Worm (Caenorhabditis elegans) whole organism, young adult: ENCODE data around the gene srz-56.
A peak's percentile ranks its signal among the peaks of the same experiment; 100 is the strongest.

Experiments
- B0019.2 ChIP-seq: fragments of 200-800 bp; sonication (Bioruptor generic); conservative IDR thresholded peaks from 2 replicates; pipeline ENCODE4 v1.3.6; 2022; ENCODE audit warnings: missing genetic modification reagents, missing genetic modification characterization, missing compliant biosample characterization
- B0035.1 ChIP-seq: sonication (generic microtip); optimal IDR thresholded peaks from 2 replicates; lab custom pipeline; 2016; ENCODE audit warnings: missing genetic modification characterization, mild to moderate bottlenecking, missing compliant biosample characterization, missing genotype, missing genetic modification reagents
- C17E4.6 ChIP-seq: fragments of 200-800 bp; sonication (Bioruptor generic); IDR thresholded peaks from 2 replicates; pipeline ENCODE4 v1.3.6; 2022; ENCODE audit warnings: missing genetic modification reagents, missing genetic modification characterization, missing compliant biosample characterization
- F22D6.2 ChIP-seq: sonication (generic microtip); optimal IDR thresholded peaks from 2 replicates; lab custom pipeline; 2016; ENCODE audit warnings: mild to moderate bottlenecking, missing genetic modification characterization, missing compliant biosample characterization
- F55B11.4 ChIP-seq: sonication (generic microtip); optimal IDR thresholded peaks from 2 replicates; lab custom pipeline; 2016; ENCODE audit warnings: missing compliant biosample characterization, missing genetic modification characterization, borderline replicate concordance; ENCODE audit not compliant: insufficient read depth
- K11D2.4 ChIP-seq: fragments of 200-800 bp; sonication (Bioruptor generic); IDR thresholded peaks from 2 replicates; pipeline ENCODE4 v1.3.6; 2022; ENCODE audit warnings: missing genetic modification reagents, missing genetic modification characterization, missing compliant biosample characterization
- Y53G8AR.9 ChIP-seq: fragments of 200-800 bp; sonication (Bioruptor generic); conservative IDR thresholded peaks from 2 replicates; pipeline ENCODE4 v1.3.6; 2022; ENCODE audit warnings: missing genetic modification reagents, missing genetic modification characterization, missing compliant biosample characterization
- Y79H2A.3 ChIP-seq: fragments of 200-800 bp; sonication (Bioruptor generic); conservative IDR thresholded peaks from 2 replicates; pipeline ENCODE4 v1.3.6; 2022; ENCODE audit warnings: missing genetic modification reagents, missing genetic modification characterization, missing compliant biosample characterization
- aptf-3 ChIP-seq: fragments of 200-800 bp; sonication (Bioruptor generic); IDR thresholded peaks from 2 replicates; pipeline ENCODE4 v1.3.6; 2022; ENCODE audit warnings: missing genetic modification characterization, missing compliant biosample characterization
- atf-7 ChIP-seq: sonication (generic microtip); optimal IDR thresholded peaks from 2 replicates; lab custom pipeline; 2017; ENCODE audit warnings: mild to moderate bottlenecking, missing genetic modification characterization, missing compliant biosample characterization
- attf-5 ChIP-seq: fragments of 200-800 bp; sonication (Bioruptor generic); optimal IDR thresholded peaks from 2 replicates; lab custom pipeline; 2018; ENCODE audit warnings: mild to moderate bottlenecking, missing genetic modification characterization, missing compliant biosample characterization
- ceh-100 ChIP-seq: fragments of 200-800 bp; sonication (Bioruptor generic); IDR thresholded peaks from 2 replicates; pipeline ENCODE4 v1.3.6; 2022; ENCODE audit warnings: missing genetic modification reagents, missing genetic modification characterization, missing compliant biosample characterization
- egl-44 ChIP-seq: fragments of 200-800 bp; sonication (Bioruptor generic); IDR thresholded peaks from 2 replicates; pipeline ENCODE4 v1.3.6; 2022; ENCODE audit warnings: missing genetic modification reagents, missing genetic modification characterization, missing compliant biosample characterization
- egrh-3 ChIP-seq: fragments of 200-800 bp; sonication (Bioruptor generic); IDR thresholded peaks from 2 replicates; pipeline ENCODE4 v1.3.6; 2022; ENCODE audit warnings: missing genetic modification reagents, missing genetic modification characterization, missing compliant biosample characterization
- hlh-26 ChIP-seq: fragments of 200-800 bp; sonication (Bioruptor generic); conservative IDR thresholded peaks from 2 replicates; pipeline ENCODE4 v1.3.6; 2022; ENCODE audit warnings: missing genetic modification reagents, missing genetic modification characterization, missing compliant biosample characterization
- hmg-1.2 ChIP-seq: fragments of 200-800 bp; sonication (Bioruptor generic); IDR thresholded peaks from 2 replicates; pipeline ENCODE4 v1.3.6; 2022; ENCODE audit warnings: missing genetic modification reagents, missing genetic modification characterization, missing compliant biosample characterization
- hsf-1 ChIP-seq: fragments of 200-800 bp; sonication (Bioruptor generic); IDR thresholded peaks from 2 replicates; pipeline ENCODE4 v1.3.6; 2022; ENCODE audit warnings: missing genetic modification reagents, missing genetic modification characterization, missing compliant biosample characterization
- lag-1 ChIP-seq: fragments of 200-800 bp; sonication (Bioruptor generic); IDR thresholded peaks from 2 replicates; pipeline ENCODE4 v1.3.6; 2022; ENCODE audit warnings: missing genetic modification reagents, missing genetic modification characterization, missing compliant biosample characterization
- lin-26 ChIP-seq: fragments of 200-800 bp; sonication (Bioruptor generic); IDR thresholded peaks from 2 replicates; pipeline ENCODE4 v1.3.6; 2022; ENCODE audit warnings: missing genetic modification reagents, missing genetic modification characterization, missing compliant biosample characterization
- mes-4 ChIP-seq: sonication (generic microtip); optimal IDR thresholded peaks from 2 replicates; lab custom pipeline; 2016; ENCODE audit warnings: missing genotype, missing genetic modification characterization, missing compliant biosample characterization
- nfyb-1 ChIP-seq: fragments of 200-800 bp; sonication (Bioruptor generic); IDR thresholded peaks from 2 replicates; pipeline ENCODE4 v1.3.6; 2022; ENCODE audit warnings: missing genetic modification reagents, missing genetic modification characterization, missing compliant biosample characterization
- nhr-80 ChIP-seq: sonication (generic microtip); optimal IDR thresholded peaks from 2 replicates; lab custom pipeline; 2016; ENCODE audit warnings: missing genetic modification characterization, missing compliant biosample characterization
- pha-4 ChIP-seq: fragments of 150-350 bp; sonication (generic microtip); optimal IDR thresholded peaks from 2 replicates; lab custom pipeline; 2014; ENCODE audit warnings: missing biosample characterization, missing genetic modification reagents, missing genetic modification characterization
- rcor-1 ChIP-seq: fragments of 200-800 bp; sonication (Bioruptor generic); IDR thresholded peaks from 2 replicates; pipeline ENCODE4 v1.3.6; 2022; ENCODE audit warnings: missing genetic modification reagents, missing genetic modification characterization, missing compliant biosample characterization
- rpc-1 ChIP-seq, 2 experiments: fragments of 150-350 bp in 1 of 2; sonication (generic microtip) in 1 of 2; optimal IDR thresholded peaks; 2 replicates each; lab custom pipeline; 2014 to 2018; ENCODE audit warnings: missing biosample characterization in 1 of 2, missing genetic modification characterization in 1 of 2, missing genetic modification reagents in 1 of 2, missing genotype in 1 of 2
- sdz-38 ChIP-seq: sonication (generic microtip); optimal IDR thresholded peaks from 2 replicates; lab custom pipeline; 2016; ENCODE audit warnings: missing genotype, missing genetic modification characterization, missing compliant biosample characterization
- snpc-3.4 ChIP-seq: sonication (generic microtip); optimal IDR thresholded peaks from 2 replicates; lab custom pipeline; 2017; ENCODE audit warnings: missing genetic modification characterization, mild to moderate bottlenecking, missing compliant biosample characterization, antibody characterized with exemption, moderate library complexity, missing genotype, missing genetic modification reagents
- somi-1 ChIP-seq: fragments of 200-800 bp; sonication (Bioruptor generic); optimal IDR thresholded peaks from 2 replicates; lab custom pipeline; 2018; ENCODE audit warnings: mild to moderate bottlenecking, missing genetic modification characterization, missing compliant biosample characterization
- tbp1 ChIP-seq: fragments of 200-800 bp; sonication (Bioruptor generic); optimal IDR thresholded peaks from 2 replicates; lab custom pipeline; 2018; ENCODE audit warnings: mild to moderate bottlenecking, missing genetic modification characterization, missing compliant biosample characterization
- unc-130 ChIP-seq: sonication (generic microtip); optimal IDR thresholded peaks from 2 replicates; lab custom pipeline; 2016; ENCODE audit warnings: missing genetic modification reagents, missing genetic modification characterization, missing compliant biosample characterization
- zim-3 ChIP-seq: sonication (generic microtip); optimal IDR thresholded peaks from 2 replicates; lab custom pipeline; 2017; ENCODE audit warnings: mild to moderate bottlenecking, missing genetic modification characterization, moderate library complexity, missing compliant biosample characterization
- ztf-3 ChIP-seq: fragments of 200-800 bp; sonication (Bioruptor generic); optimal IDR thresholded peaks from 2 replicates; lab custom pipeline; 2018; ENCODE audit warnings: mild to moderate bottlenecking, missing genetic modification characterization, missing compliant biosample characterization
- ztf-6 ChIP-seq: fragments of 200-800 bp; sonication (Bioruptor generic); IDR thresholded peaks from 2 replicates; pipeline ENCODE4 v1.3.6; 2022; ENCODE audit warnings: missing genetic modification reagents, missing genetic modification characterization, missing compliant biosample characterization

The srz-56 gene

DNA sequence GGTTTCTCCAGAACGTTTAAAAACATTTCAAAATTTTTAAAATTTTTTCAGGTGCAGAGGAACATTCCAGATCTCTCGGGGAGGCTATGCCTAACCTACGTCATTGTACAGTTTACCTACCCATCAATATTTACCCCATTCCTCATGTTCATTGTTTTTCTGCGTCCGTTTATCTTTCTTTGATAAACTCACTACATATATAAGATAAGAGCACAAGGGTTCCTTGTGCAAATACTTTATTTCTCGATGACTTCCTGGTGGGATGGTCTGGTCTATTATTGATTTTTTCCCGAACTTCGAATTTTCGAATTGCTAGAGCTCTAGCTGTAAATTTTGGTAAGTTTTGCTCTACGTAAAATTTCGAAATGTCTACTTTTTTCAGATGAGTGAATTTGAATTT is 7.2 kb upstream of the srz-56 start:
- TF ChIP-seq zim-3 (tag; lab: Kevin White, UChicago) (no peak), F55B11.4 (no peak), aptf-3 (GFP tag; lab: Robert Waterston, UW) (no peak), sdz-38 (no peak), ceh-100 (GFP tag; lab: Robert Waterston, UW) (no peak), unc-130 (no peak), Y53G8AR.9 (GFP tag; lab: Robert Waterston, UW) (no peak), tbp1 (no peak), hmg-1.2 (no peak), pha-4 (tag; lab: Kevin White, UChicago) (no peak), attf-5 (GFP tag; lab: Kevin White, UChicago) (no peak), lag-1 (no peak), F22D6.2 (tag; lab: Kevin White, UChicago) (no peak), Y79H2A.3 (no peak), egrh-3 (GFP tag; lab: Robert Waterston, UW) (no peak), nfyb-1 (GFP tag; lab: Robert Waterston, UW) (no peak), B0035.1 (tag; lab: Kevin White, UChicago) (no peak), snpc-3.4 (tag; lab: Kevin White, UChicago) (no peak), ztf-3 (GFP tag; lab: Kevin White, UChicago) (no peak), nhr-80 (tag; lab: Kevin White, UChicago) (no peak)

DNA sequence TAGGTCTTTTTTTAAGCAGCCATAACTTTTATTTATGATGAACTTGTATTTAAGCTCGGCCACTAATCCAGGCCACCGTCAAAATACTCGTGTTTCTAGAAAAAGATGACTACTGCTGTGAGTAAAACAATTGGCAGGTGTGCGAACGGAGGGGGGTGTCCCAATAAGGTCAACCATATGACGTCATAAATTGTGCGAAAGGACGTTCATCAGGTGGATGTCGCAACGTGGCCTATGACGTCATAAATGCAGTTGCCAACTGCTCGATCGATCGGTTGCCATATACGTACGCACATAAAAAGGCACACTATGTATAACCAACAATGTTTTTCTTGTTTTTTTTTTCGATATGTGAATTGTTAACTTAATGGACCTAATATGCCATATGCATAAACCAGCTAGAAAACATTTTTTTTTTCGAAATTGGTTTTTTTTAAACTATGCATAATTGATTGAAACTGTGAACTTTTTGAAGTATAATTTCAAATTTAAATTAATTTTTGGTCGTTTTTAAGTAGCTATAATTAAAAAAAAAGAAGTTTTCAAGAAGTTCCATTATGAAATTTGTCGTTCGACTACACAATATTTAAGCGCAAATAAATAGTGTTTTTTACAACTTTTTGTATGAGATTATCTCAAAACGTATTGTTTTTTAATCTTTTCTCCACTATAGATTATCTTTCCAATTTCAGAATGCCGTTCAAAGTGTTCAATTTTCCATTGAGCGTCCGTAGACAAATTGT is 6.2 kb upstream of the srz-56 start, which contains the start of gene C39B5.2:
TSS of gene C39B5.2 (plus strand) at position 693 of the 743 bp plus-strand sequence.
- no peak for TF ChIP-seq hlh-26 (GFP tag; lab: Robert Waterston, UW)
- TF ChIP-seq B0019.2 (GFP tag; lab: Robert Waterston, UW) = no peak
- TF ChIP-seq rpc-1 (optimal IDR thresholded peaks at IDR 0.05; lab: Kevin White, UChicago) = no peak
- no peak for TF ChIP-seq rpc-1 (tag; optimal IDR thresholded peaks at IDR 0.05; lab: Kevin White, UChicago)
- no peak for TF ChIP-seq somi-1 (GFP tag; lab: Kevin White, UChicago)
- peak; percentile 28 for TF ChIP-seq atf-7 (tag; lab: Kevin White, UChicago)

DNA sequence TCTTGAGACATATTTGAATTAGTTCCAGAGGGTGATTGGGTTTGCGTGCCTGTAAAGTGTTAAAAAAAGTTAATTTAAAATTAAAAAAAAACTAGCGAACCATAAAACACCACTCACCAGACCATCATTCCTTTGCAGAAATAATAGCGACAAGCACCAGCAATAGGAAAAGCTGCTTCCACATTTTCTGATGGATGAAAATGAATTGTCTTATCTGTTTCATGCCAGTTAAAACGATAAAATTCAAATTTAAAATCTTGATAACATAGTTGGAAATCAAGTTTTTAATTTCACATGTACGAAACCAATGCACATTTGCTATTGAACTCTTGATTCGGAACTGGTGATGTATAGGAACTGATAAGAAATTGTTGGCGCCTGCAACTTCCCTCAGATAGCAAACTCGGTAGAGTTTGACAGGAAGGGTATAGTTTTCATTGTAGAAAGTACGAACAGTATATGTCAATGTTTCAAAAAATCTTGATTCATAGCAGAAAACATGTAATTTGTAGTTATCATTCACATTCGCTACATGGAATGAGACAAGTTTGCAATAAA is 905 bp upstream of the srz-56 start, which contains the start of gene C39B5.10:
TSS of gene C39B5.10 (minus strand) at position 51 of the 558 bp plus-strand sequence.
- TF ChIP-seq K11D2.4 (GFP tag; lab: Robert Waterston, UW) (no peak), hsf-1 (GFP tag; lab: Robert Waterston, UW) (no peak), lin-26 (GFP tag; lab: Robert Waterston, UW) (no peak), C17E4.6 (GFP tag; lab: Robert Waterston, UW) (no peak)

DNA sequence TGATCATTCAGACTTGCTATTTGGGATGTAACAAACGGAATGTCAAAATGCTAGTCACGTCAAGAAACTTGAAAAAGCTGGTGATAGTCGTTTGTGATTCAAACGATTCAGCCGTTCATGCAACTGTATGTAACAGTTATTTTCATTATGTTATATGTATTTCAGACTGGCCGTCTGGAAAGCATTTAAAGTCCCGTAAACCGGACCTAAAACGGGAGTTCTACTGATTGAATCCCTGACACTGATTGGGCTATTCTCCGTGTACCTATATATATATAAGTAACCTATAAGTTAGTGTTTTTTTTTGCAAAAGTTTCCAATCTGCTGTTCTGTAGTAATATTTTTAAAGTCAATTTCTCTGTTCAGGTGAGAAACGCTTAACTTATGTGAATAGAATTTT is 3.0 kb downstream of the srz-56 start:
- TF ChIP-seq egl-44 (GFP tag; lab: Robert Waterston, UW) (no peak), zim-3 (tag; lab: Kevin White, UChicago) (no peak), mes-4 (tag; lab: Kevin White, UChicago) (no peak), ztf-6 (GFP tag; lab: Robert Waterston, UW) (no peak), rcor-1 (GFP tag; lab: Robert Waterston, UW) (no peak)
